Fruit fly (Drosophila melanogaster) Kc167 (cell line): ENCODE measurements around the gene Arf4.

Experiments
- Myc ChIP-seq: fragments of >200 bp; optimal IDR thresholded peaks from 2 replicates; lab custom pipeline; 2017; ENCODE audit warnings: missing external identifiers
- Sin3A ChIP-seq: fragments of >200 bp; optimal IDR thresholded peaks from 2 replicates; lab custom pipeline; 2018; ENCODE audit warnings: missing external identifiers
- h ChIP-seq: fragments of >200 bp; optimal IDR thresholded peaks from 3 replicates; lab custom pipeline; 2018; ENCODE audit warnings: missing external identifiers
- insv ChIP-seq: fragments of >200 bp; optimal IDR thresholded peaks from 3 replicates; lab custom pipeline; 2018; ENCODE audit warnings: missing external identifiers
- psq ChIP-seq: fragments of >200 bp; optimal IDR thresholded peaks from 2 replicates; lab custom pipeline; 2017; ENCODE audit warnings: missing external identifiers

DNA sequence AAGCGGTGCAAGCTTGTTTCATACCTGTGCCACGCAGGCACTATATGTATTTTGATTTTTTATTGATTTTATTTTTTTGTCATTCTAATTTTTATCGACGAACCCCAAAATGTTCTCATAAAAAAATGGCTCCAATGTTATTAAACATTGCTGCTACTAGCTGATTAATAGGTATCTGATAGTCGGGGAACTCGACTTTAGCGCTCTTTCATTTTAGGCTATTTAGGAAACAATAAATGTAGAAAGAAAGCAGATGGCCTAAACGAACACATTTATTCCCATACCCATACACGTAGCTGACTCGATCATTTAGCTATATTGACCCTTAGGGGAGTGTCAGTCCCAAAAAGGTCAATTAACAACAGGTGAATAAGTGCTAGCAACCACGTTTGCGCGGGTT lies 33.7 kb upstream of the Arf4 start:
- no peak for TF ChIP-seq Sin3A (lab: Kevin White, UChicago)
- TF ChIP-seq psq = no peak
- TF ChIP-seq h (lab: Kevin White, UChicago) = no peak
- no peak for TF ChIP-seq insv (lab: Kevin White, UChicago)
- TF ChIP-seq Myc (lab: Kevin White, UChicago) = no peak
